Fruit fly (Drosophila melanogaster) whole organism, embryonic: ENCODE data around the gene DCAF12.

ENCODE experiments used
- Asciz ChIP-seq: fragments of 200-800 bp; sonication (Bioruptor generic); optimal IDR thresholded peaks from 2 replicates; lab custom pipeline; 2017; ENCODE audit warnings: missing biosample characterization, mild to moderate bottlenecking, missing genetic modification characterization, missing genetic modification reagents
- B-H2 ChIP-seq: fragments of 200-800 bp; sonication (Bioruptor generic); optimal IDR thresholded peaks from 2 replicates; lab custom pipeline; 2018; ENCODE audit warnings: missing biosample characterization, mild to moderate bottlenecking, missing genetic modification characterization
- BEAF-32 ChIP-seq: fragments of 200-800 bp; sonication (Bioruptor generic); optimal IDR thresholded peaks from 3 replicates; lab custom pipeline; 2017; ENCODE audit warnings: missing biosample characterization, missing genetic modification characterization, mild to moderate bottlenecking, moderate library complexity, missing genetic modification reagents
- Bgb ChIP-seq: fragments of 200-800 bp; sonication (Bioruptor generic); IDR thresholded peaks from 2 replicates; pipeline ENCODE4 v1.3.6; 2022; ENCODE audit warnings: missing biosample characterization, missing genetic modification characterization; ENCODE audit not compliant: partially characterized antibody
- CG10147 ChIP-seq: fragments of 200-800 bp; sonication (Bioruptor generic); optimal IDR thresholded peaks from 2 replicates; lab custom pipeline; 2019; ENCODE audit warnings: missing biosample characterization, mild to moderate bottlenecking, missing genetic modification characterization, moderate library complexity
- CG10959 ChIP-seq: fragments of 200-800 bp; sonication (Bioruptor generic); IDR thresholded peaks from 2 replicates; pipeline ENCODE4 v1.3.6; 2022; ENCODE audit warnings: missing biosample characterization, missing genetic modification characterization
- CG11085 ChIP-seq: fragments of 200-800 bp; sonication (Bioruptor generic); IDR thresholded peaks from 2 replicates; pipeline ENCODE4 v1.3.6; 2022; ENCODE audit warnings: missing biosample characterization, missing genetic modification characterization
- CG12219 ChIP-seq: fragments of 200-800 bp; sonication (Bioruptor generic); optimal IDR thresholded peaks from 3 replicates; lab custom pipeline; 2018; ENCODE audit warnings: missing biosample characterization, mild to moderate bottlenecking, missing genetic modification characterization
- CG13424 ChIP-seq: fragments of 200-800 bp; sonication (Bioruptor generic); optimal IDR thresholded peaks from 2 replicates; lab custom pipeline; 2019; ENCODE audit warnings: missing biosample characterization, mild to moderate bottlenecking, missing genetic modification characterization, moderate library complexity
- CG17361 ChIP-seq: fragments of 200-800 bp; sonication (Bioruptor generic); IDR thresholded peaks from 3 replicates; pipeline ENCODE4 v1.3.6; 2022; ENCODE audit warnings: missing biosample characterization, missing genetic modification characterization
- CG17568 ChIP-seq: fragments of 200-800 bp; sonication (Bioruptor generic); optimal IDR thresholded peaks from 2 replicates; lab custom pipeline; 2018; ENCODE audit warnings: missing biosample characterization, mild to moderate bottlenecking, missing genetic modification characterization, moderate library complexity
- CG18764 ChIP-seq: fragments of 200-800 bp; sonication (Bioruptor generic); optimal IDR thresholded peaks from 3 replicates; lab custom pipeline; 2016; ENCODE audit warnings: missing biosample characterization, missing genetic modification characterization
- CG3407 ChIP-seq: fragments of 200-800 bp; sonication (Bioruptor generic); optimal IDR thresholded peaks from 2 replicates; lab custom pipeline; 2018; ENCODE audit warnings: missing biosample characterization, mild to moderate bottlenecking, missing genetic modification characterization
- CG34224 ChIP-seq: fragments of 200-800 bp; sonication (Bioruptor generic); IDR thresholded peaks from 3 replicates; pipeline ENCODE4 v1.3.6; 2022; ENCODE audit warnings: missing biosample characterization, missing genetic modification characterization; ENCODE audit not compliant: partially characterized antibody
- CG3726 ChIP-seq: fragments of 200-800 bp; sonication (Bioruptor generic); IDR thresholded peaks from 3 replicates; pipeline ENCODE4, ENCODE4 v1.3.6; 2022; ENCODE audit warnings: missing biosample characterization, missing genetic modification characterization
- CG3847 ChIP-seq: fragments of 200-800 bp; sonication (Bioruptor generic); IDR thresholded peaks from 2 replicates; pipeline ENCODE4 v1.3.6; 2022; ENCODE audit warnings: missing biosample characterization, missing genetic modification characterization
- CG4282 ChIP-seq: fragments of 200-800 bp; sonication (Bioruptor generic); optimal IDR thresholded peaks from 2 replicates; lab custom pipeline; 2016; ENCODE audit warnings: missing biosample characterization, missing genetic modification characterization
- CG4730 ChIP-seq: fragments of 200-800 bp; sonication (Bioruptor generic); IDR thresholded peaks from 2 replicates; pipeline ENCODE4 v1.3.6; 2022; ENCODE audit warnings: missing biosample characterization, missing genetic modification characterization
- CG4820 ChIP-seq: fragments of 200-800 bp; sonication (Bioruptor generic); optimal IDR thresholded peaks from 3 replicates; lab custom pipeline; 2016; ENCODE audit warnings: missing biosample characterization, missing genetic modification characterization
- CG5245 ChIP-seq: fragments of 200-800 bp; sonication (Bioruptor generic); optimal IDR thresholded peaks from 3 replicates; lab custom pipeline; 2016; ENCODE audit warnings: missing biosample characterization, missing genetic modification characterization
- CG8924 ChIP-seq: fragments of 200-800 bp; optimal IDR thresholded peaks from 3 replicates; lab custom pipeline; 2019; ENCODE audit warnings: missing biosample characterization, mild to moderate bottlenecking, missing genetic modification characterization, moderate library complexity
- Doc2 ChIP-seq: fragments of 200-800 bp; sonication (Bioruptor generic); IDR thresholded peaks from 2 replicates; pipeline ENCODE4 v1.3.6; 2022; ENCODE audit warnings: missing biosample characterization, missing genetic modification characterization
- E2f1 ChIP-seq: fragments of 200-800 bp; sonication (Bioruptor generic); IDR thresholded peaks from 2 replicates; pipeline ENCODE4 v1.3.6; 2022; ENCODE audit warnings: missing biosample characterization, missing genetic modification characterization
- E2f2 ChIP-seq: fragments of 200-800 bp; sonication (Bioruptor generic); IDR thresholded peaks from 2 replicates; pipeline ENCODE4 v1.3.6; 2022; ENCODE audit warnings: missing biosample characterization, missing genetic modification characterization
- ERR ChIP-seq: fragments of 200-800 bp; sonication (Bioruptor generic); optimal IDR thresholded peaks from 2 replicates; lab custom pipeline; 2016; ENCODE audit warnings: missing biosample characterization, missing genetic modification characterization
- Ets97D ChIP-seq: fragments of 200-800 bp; sonication (Bioruptor generic); optimal IDR thresholded peaks from 3 replicates; lab custom pipeline; 2016; ENCODE audit warnings: missing biosample characterization, missing genetic modification characterization
- Hsf ChIP-seq: fragments of 200-800 bp; sonication (Bioruptor generic); optimal IDR thresholded peaks from 3 replicates; lab custom pipeline; 2016; ENCODE audit warnings: missing biosample characterization, missing genetic modification characterization
- NC2β ChIP-seq: fragments of 200-800 bp; sonication (Bioruptor generic); optimal IDR thresholded peaks from 2 replicates; lab custom pipeline; 2016; ENCODE audit warnings: missing biosample characterization, missing genetic modification characterization
- Opbp ChIP-seq: fragments of 200-800 bp; sonication (Bioruptor generic); IDR thresholded peaks from 3 replicates; pipeline ENCODE4 v1.3.6; 2022; ENCODE audit warnings: missing biosample characterization, missing genetic modification characterization; ENCODE audit not compliant: partially characterized antibody
- Ptx1 ChIP-seq: fragments of 200-800 bp; sonication (Bioruptor generic); IDR thresholded peaks from 2 replicates; pipeline ENCODE4 v1.3.6; 2022; ENCODE audit warnings: missing biosample characterization, missing genetic modification characterization
- Rfx ChIP-seq: fragments of 200-800 bp; sonication (Bioruptor generic); IDR thresholded peaks from 2 replicates; pipeline ENCODE4 v1.3.6; 2022; ENCODE audit warnings: missing biosample characterization, missing genetic modification characterization
- Six4 ChIP-seq: fragments of 200-800 bp; sonication (Bioruptor generic); optimal IDR thresholded peaks from 2 replicates; lab custom pipeline; 2016; ENCODE audit warnings: missing biosample characterization, missing genetic modification characterization
- Trl ChIP-seq, 3 experiments: fragments of >200 bp in 2 of 3; fragments of 200-800 bp in 1 of 3; sonication (Bioruptor generic) in 1 of 3; optimal IDR thresholded peaks; 2 replicates in 1 of 3; 3 replicates in 2 of 3; lab custom pipeline; 2016 to 2017; ENCODE audit warnings: missing biosample characterization in 1 of 3, missing genetic modification characterization in 1 of 3
- al ChIP-seq: fragments of 200-800 bp; sonication (Bioruptor generic); IDR thresholded peaks from 2 replicates; pipeline ENCODE4 v1.3.6; 2022; ENCODE audit warnings: missing biosample characterization, missing genetic modification characterization
- aop ChIP-seq: fragments of 200-800 bp; sonication (Bioruptor generic); IDR thresholded peaks from 2 replicates; pipeline ENCODE4 v1.3.6; 2022; ENCODE audit warnings: missing biosample characterization, missing genetic modification characterization
- ap ChIP-seq: fragments of 200-800 bp; sonication (Bioruptor generic); IDR thresholded peaks from 2 replicates; pipeline ENCODE4 v1.3.6; 2022; ENCODE audit warnings: missing biosample characterization, missing genetic modification characterization
- ara ChIP-seq: fragments of 200-800 bp; sonication (Bioruptor generic); IDR thresholded peaks from 2 replicates; pipeline ENCODE4 v1.3.6; 2022; ENCODE audit warnings: missing biosample characterization, missing genetic modification characterization
- chn ChIP-seq: fragments of 200-800 bp; sonication (Bioruptor generic); optimal IDR thresholded peaks from 2 replicates; lab custom pipeline; 2016; ENCODE audit warnings: missing biosample characterization, missing genetic modification characterization
- dmrt99B ChIP-seq: fragments of 200-800 bp; sonication (Bioruptor generic); optimal IDR thresholded peaks from 2 replicates; lab custom pipeline; 2018; ENCODE audit warnings: missing biosample characterization, mild to moderate bottlenecking, missing genetic modification characterization, moderate library complexity
- gce ChIP-seq: fragments of 200-800 bp; sonication (Bioruptor generic); IDR thresholded peaks from 3 replicates; pipeline ENCODE4 v1.3.6; 2022; ENCODE audit warnings: missing biosample characterization, missing genetic modification characterization
- gfzf ChIP-seq: fragments of 200-800 bp; sonication (Bioruptor generic); optimal IDR thresholded peaks from 2 replicates; lab custom pipeline; 2016; ENCODE audit warnings: missing biosample characterization, mild to moderate bottlenecking, missing genetic modification characterization, moderate library complexity
- otp ChIP-seq: fragments of 200-800 bp; sonication (Bioruptor generic); IDR thresholded peaks from 3 replicates; pipeline ENCODE4, ENCODE4 v1.3.6; 2022; ENCODE audit warnings: missing biosample characterization, missing genetic modification characterization
- ranshi ChIP-seq: fragments of 200-800 bp; sonication (Bioruptor generic); IDR thresholded peaks from 2 replicates; pipeline ENCODE4 v1.3.6; 2022; ENCODE audit warnings: missing biosample characterization, missing genetic modification characterization
- row ChIP-seq: fragments of 200-800 bp; sonication (Bioruptor generic); IDR thresholded peaks from 3 replicates; pipeline ENCODE4 v1.3.6; 2022; ENCODE audit warnings: missing biosample characterization, missing genetic modification characterization
- schlank ChIP-seq: fragments of 200-800 bp; sonication (Bioruptor generic); optimal IDR thresholded peaks from 2 replicates; lab custom pipeline; 2018; ENCODE audit warnings: missing biosample characterization, mild to moderate bottlenecking, missing genetic modification characterization
- seq ChIP-seq: fragments of 200-800 bp; sonication (Bioruptor generic); IDR thresholded peaks from 2 replicates; pipeline ENCODE4 v1.3.6; 2022; ENCODE audit warnings: missing biosample characterization, missing genetic modification characterization
- sim ChIP-seq: fragments of 200-800 bp; sonication (Bioruptor generic); IDR thresholded peaks from 2 replicates; pipeline ENCODE4 v1.3.6; 2022; ENCODE audit warnings: missing biosample characterization, missing genetic modification characterization
- sob ChIP-seq: fragments of 200-800 bp; sonication (Bioruptor generic); IDR thresholded peaks from 2 replicates; pipeline ENCODE4 v1.3.6; 2022; ENCODE audit warnings: missing biosample characterization, missing genetic modification characterization
- toy ChIP-seq: fragments of 200-800 bp; sonication (Bioruptor generic); IDR thresholded peaks from 2 replicates; pipeline ENCODE4 v1.3.6; 2022; ENCODE audit warnings: missing biosample characterization, missing genetic modification characterization
- trh ChIP-seq: fragments of 200-800 bp; sonication (Bioruptor generic); optimal IDR thresholded peaks from 2 replicates; lab custom pipeline; 2016; ENCODE audit warnings: missing biosample characterization, missing genetic modification characterization
- twi ChIP-seq: fragments of 200-800 bp; optimal IDR thresholded peaks from 2 replicates; lab custom pipeline; 2019; ENCODE audit warnings: missing biosample characterization, mild to moderate bottlenecking, missing genetic modification characterization, moderate library complexity
- zfh1 ChIP-seq: fragments of 200-800 bp; sonication (Bioruptor generic); IDR thresholded peaks from 3 replicates; pipeline ENCODE4 v1.3.6; 2022; ENCODE audit warnings: missing biosample characterization, missing genetic modification characterization

Gene DCAF12

DNA sequence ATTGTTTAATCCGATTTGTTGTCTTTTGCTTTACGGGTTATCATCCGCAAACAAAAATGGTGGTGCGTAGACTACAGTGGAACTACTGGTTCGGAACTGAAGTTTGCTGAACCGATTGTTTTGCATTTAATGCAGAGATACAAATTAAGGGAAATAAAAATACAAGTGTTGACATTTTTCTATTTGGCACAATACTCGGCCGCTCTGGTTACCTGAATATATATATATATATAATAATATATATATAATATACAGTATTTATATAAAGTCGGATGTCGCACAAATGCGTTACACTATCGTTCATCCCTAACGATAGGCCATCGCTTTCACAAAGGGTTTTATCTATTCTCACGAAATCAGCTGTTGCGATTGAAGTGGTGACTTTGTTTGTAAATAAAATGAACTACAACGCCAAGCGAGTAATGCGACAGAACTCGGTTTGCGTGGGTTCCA lies at the start of gene DCAF12, which contains the start of gene Spt3 (continued):
- TF ChIP-seq al (peak; percentile 51; the same call in 1 of the 2 replicates), twi (tag; lab: Kevin White, UChicago) (peak; percentile 69), CG10147 (GFP tag; lab: Kevin White, UChicago) (peak; percentile 64), dmrt99B (tag; lab: Kevin White, UChicago) (no peak), CG8924 (tag; lab: Kevin White, UChicago) (peak; percentile 77), NC2β (no peak), CG3847 (GFP tag; lab: Robert Waterston, UW) (peak; percentile 63), sob (GFP tag; lab: Robert Waterston, UW) (peak; percentile 43; the same call in 1 of the 2 replicates), zfh1 (GFP tag; lab: Robert Waterston, UW) (peak; percentile 62; the same call in 1 of the 3 replicates), CG4820 (no peak), Six4 (GFP tag; lab: Kevin White, UChicago) (peak; percentile 25), chn (no peak), Bgb (GFP tag; lab: Robert Waterston, UW) (peak; percentile 91), aop (GFP tag; lab: Robert Waterston, UW) (no peak), CG4730 (GFP tag; lab: Robert Waterston, UW) (peak; percentile 32; the same call in 1 of the 2 replicates), Hsf (GFP tag; lab: Kevin White, UChicago) (no peak), ap (GFP tag; lab: Robert Waterston, UW) (no peak), E2f2 (GFP tag; lab: Robert Waterston, UW) (no peak), CG3726 (no peak), otp (GFP tag; lab: Robert Waterston, UW) (no peak), Ets97D (GFP tag; lab: Kevin White, UChicago) (no peak), ara (GFP tag; lab: Robert Waterston, UW) (no peak), Doc2 (GFP tag; lab: Robert Waterston, UW) (no peak), trh (GFP tag; lab: Kevin White, UChicago) (no peak), CG17568 (GFP tag; lab: Kevin White, UChicago) (no peak), E2f1 (GFP tag; lab: Robert Waterston, UW) (peak; percentile 31; the same call in 1 of the 2 replicates), seq (GFP tag; lab: Robert Waterston, UW) (no peak), CG5245 (GFP tag; lab: Kevin White, UChicago) (no peak), CG18764 (GFP tag; lab: Kevin White, UChicago) (peak; percentile 29), Asciz (no peak), CG17361 (no peak; the same call in 1 of the 3 replicates), Ptx1 (GFP tag; lab: Robert Waterston, UW) (peak; percentile 71), CG12219 (GFP tag; lab: Kevin White, UChicago) (no peak), gce (no peak), Trl (optimal IDR thresholded peaks at IDR 0.05; lab: Kevin White, UChicago) (no peak), Trl (GFP tag; optimal IDR thresholded peaks at IDR 0.05; lab: Kevin White, UChicago) (no peak), toy (GFP tag; lab: Robert Waterston, UW) (no peak), CG10959 (GFP tag; lab: Robert Waterston, UW) (no peak), Rfx (peak; percentile 77), gfzf (GFP tag; lab: Kevin White, UChicago) (no peak), Opbp (GFP tag; lab: Robert Waterston, UW) (peak; percentile 90), ERR (peak; percentile 66), CG34224 (peak; percentile 76), sim (no peak), B-H2 (peak; percentile 48), CG3407 (GFP tag; lab: Kevin White, UChicago) (no peak), ranshi (GFP tag; lab: Robert Waterston, UW) (no peak; the same call in 1 of the 2 replicates), schlank (tag; lab: Kevin White, UChicago) (no peak), CG11085 (GFP tag; lab: Robert Waterston, UW) (no peak), row (GFP tag; lab: Robert Waterston, UW) (peak; percentile 97), BEAF-32 (GFP tag; lab: Kevin White, UChicago) (peak; percentile 80), CG13424 (peak; percentile 72), CG4282 (GFP tag; lab: Kevin White, UChicago) (no peak)
